Worm (Caenorhabditis elegans): ENCODE data around the gene C27C12.3.

ce11 chrX:14894845-14895244, 29.2 kb upstream of the C27C12.3 start, which contains the start of gene nac-1:
- TF ChIP-seq unc-130 (tag; optimal IDR thresholded peaks at IDR 0.05) (no peak), unc-86 (tag; optimal IDR thresholded peaks at IDR 0.05) (no peak), snpc-4 (tag; optimal IDR thresholded peaks at IDR 0.05) (no peak), aly-2 (tag; optimal IDR thresholded peaks at IDR 0.05) (no peak), nhr-12 (tag; optimal IDR thresholded peaks at IDR 0.05) (no peak)
